Worm (Caenorhabditis elegans): ENCODE data around the gene Y38E10A.34.

- TF ChIP-seq W03F9.2 (tag; optimal IDR thresholded peaks at IDR 0.05), result no peak
- TF ChIP-seq him-1 (tag; optimal IDR thresholded peaks at IDR 0.05), result no peak
- no peak for TF ChIP-seq dao-5 (tag; optimal IDR thresholded peaks at IDR 0.05)
These were observed 4.8 kb upstream of the Y38E10A.34 start for ce11 chrII:12626120-12626624.
